Worm (Caenorhabditis elegans) whole organism, mixed stage, embryonic: ENCODE results near the gene F32E10.9.
"Not testable (repeated sequence)": the region's sequence is repeated elsewhere in the genome, so short reads cannot be mapped to it uniquely, and the experiment has no call there.

ENCODE experiments used
- M03D4.4 ChIP-seq: sonication (generic microtip); optimal IDR thresholded peaks from 2 replicates; lab custom pipeline; 2017; ENCODE audit warnings: mild to moderate bottlenecking, missing genetic modification characterization, missing compliant biosample characterization
- bed-3 ChIP-seq: fragments of 200-800 bp; sonication (Bioruptor generic); optimal IDR thresholded peaks from 3 replicates; lab custom pipeline; 2018; ENCODE audit warnings: mild to moderate bottlenecking, missing genetic modification characterization, moderate library complexity, missing compliant biosample characterization
- blmp-1 ChIP-seq: fragments of 150-350 bp; optimal IDR thresholded peaks from 2 replicates; lab custom pipeline; 2014; ENCODE audit warnings: missing biosample characterization, missing genetic modification characterization
- ceh-39 ChIP-seq: fragments of 150-350 bp; optimal IDR thresholded peaks from 2 replicates; lab custom pipeline; 2014; ENCODE audit warnings: missing biosample characterization, missing genetic modification characterization
- ceh-43 ChIP-seq: fragments of 200-800 bp; sonication (Bioruptor generic); optimal IDR thresholded peaks from 2 replicates; lab custom pipeline; 2018; ENCODE audit warnings: mild to moderate bottlenecking, missing genetic modification characterization, moderate library complexity, missing compliant biosample characterization
- ceh-83 ChIP-seq: fragments of 200-800 bp; sonication (Bioruptor generic); optimal IDR thresholded peaks from 2 replicates; lab custom pipeline; 2018; ENCODE audit warnings: mild to moderate bottlenecking, missing genetic modification characterization, missing compliant biosample characterization
- ces-1 ChIP-seq: fragments of 150-350 bp; optimal IDR thresholded peaks from 2 replicates; lab custom pipeline; 2014; ENCODE audit warnings: missing biosample characterization, missing genetic modification reagents, missing genetic modification characterization
- cnd-1 ChIP-seq: fragments of 200-800 bp; sonication (Bioruptor generic); optimal IDR thresholded peaks from 2 replicates; lab custom pipeline; 2018; ENCODE audit warnings: mild to moderate bottlenecking, missing genetic modification characterization, missing compliant biosample characterization
- drap-1 ChIP-seq: fragments of 200-800 bp; sonication (Bioruptor generic); optimal IDR thresholded peaks from 3 replicates; lab custom pipeline; 2018; ENCODE audit warnings: mild to moderate bottlenecking, missing genetic modification characterization, missing compliant biosample characterization
- elt-3 ChIP-seq: fragments of 150-350 bp; optimal IDR thresholded peaks from 2 replicates; lab custom pipeline; 2014; ENCODE audit warnings: missing biosample characterization, missing genetic modification characterization
- ham-2 ChIP-seq: fragments of 200-800 bp; sonication (Bioruptor generic); optimal IDR thresholded peaks from 2 replicates; lab custom pipeline; 2018; ENCODE audit warnings: mild to moderate bottlenecking, missing genetic modification characterization, missing compliant biosample characterization
- hlh-1 ChIP-seq: fragments of 150-350 bp; optimal IDR thresholded peaks from 2 replicates; lab custom pipeline; 2014; ENCODE audit warnings: missing biosample characterization, missing genetic modification reagents, missing genetic modification characterization
- lin-13 ChIP-seq: fragments of 150-350 bp; optimal IDR thresholded peaks from 2 replicates; lab custom pipeline; 2014; ENCODE audit warnings: missing biosample characterization, missing genetic modification characterization
- lin-32 ChIP-seq: fragments of 200-800 bp; sonication (Bioruptor generic); optimal IDR thresholded peaks from 2 replicates; lab custom pipeline; 2018; ENCODE audit warnings: mild to moderate bottlenecking, missing genetic modification characterization, missing compliant biosample characterization
- lsy-2 ChIP-seq: fragments of 150-350 bp; optimal IDR thresholded peaks from 2 replicates; lab custom pipeline; 2014; ENCODE audit warnings: missing biosample characterization, missing genetic modification characterization
- mab-5 ChIP-seq: fragments of 150-350 bp; optimal IDR thresholded peaks from 2 replicates; lab custom pipeline; 2014; ENCODE audit warnings: missing biosample characterization, missing genetic modification characterization
- mep-1 ChIP-seq: fragments of 150-350 bp; optimal IDR thresholded peaks from 2 replicates; lab custom pipeline; 2017; ENCODE audit warnings: missing biosample characterization, missing genetic modification reagents, missing genetic modification characterization, inconsistent platforms
- mls-2 ChIP-seq: sonication (generic microtip); optimal IDR thresholded peaks from 2 replicates; lab custom pipeline; 2016; ENCODE audit warnings: mild to moderate bottlenecking, missing genetic modification characterization, moderate library complexity, missing compliant biosample characterization
- nhr-12 ChIP-seq: fragments of 150-350 bp; optimal IDR thresholded peaks from 2 replicates; lab custom pipeline; 2014; ENCODE audit warnings: missing biosample characterization, missing genetic modification characterization
- nhr-237 ChIP-seq: fragments of 150-350 bp; optimal IDR thresholded peaks from 2 replicates; lab custom pipeline; 2014; ENCODE audit warnings: missing biosample characterization, missing genetic modification characterization
- nhr-28 ChIP-seq: fragments of 150-350 bp; optimal IDR thresholded peaks from 2 replicates; lab custom pipeline; 2014; ENCODE audit warnings: missing biosample characterization, missing genetic modification characterization
- nhr-76 ChIP-seq: sonication (generic microtip); optimal IDR thresholded peaks from 2 replicates; lab custom pipeline; 2017; ENCODE audit warnings: missing biosample characterization, missing genetic modification characterization
- pha-4 ChIP-seq: fragments of 150-350 bp; optimal IDR thresholded peaks from 2 replicates; lab custom pipeline; 2018; ENCODE audit warnings: missing biosample characterization, missing genetic modification reagents, missing genetic modification characterization
- sem-2 ChIP-seq: fragments of 200-800 bp; sonication (Bioruptor generic); optimal IDR thresholded peaks from 2 replicates; lab custom pipeline; 2018; ENCODE audit warnings: mild to moderate bottlenecking, missing genetic modification characterization, missing compliant biosample characterization
- snpc-4 ChIP-seq: fragments of 150-350 bp; optimal IDR thresholded peaks from 2 replicates; lab custom pipeline; 2014; ENCODE audit warnings: missing biosample characterization, missing genetic modification characterization
- sptf-1 ChIP-seq: sonication (generic microtip); optimal IDR thresholded peaks from 2 replicates; lab custom pipeline; 2017; ENCODE audit warnings: mild to moderate bottlenecking, missing genetic modification characterization, moderate library complexity, missing compliant biosample characterization
- tbx-8 ChIP-seq: fragments of 200-800 bp; sonication (Bioruptor generic); optimal IDR thresholded peaks from 2 replicates; lab custom pipeline; 2018; ENCODE audit warnings: mild to moderate bottlenecking, missing genetic modification characterization, moderate library complexity, missing compliant biosample characterization
- unc-120 ChIP-seq: sonication (generic microtip); optimal IDR thresholded peaks from 2 replicates; lab custom pipeline; 2017; ENCODE audit warnings: missing genetic modification characterization, missing compliant biosample characterization; ENCODE audit not compliant: poor library complexity, severe bottlenecking
- unc-62 ChIP-seq: fragments of 150-350 bp; optimal IDR thresholded peaks from 2 replicates; lab custom pipeline; 2014; ENCODE audit warnings: missing biosample characterization, missing genetic modification reagents, missing genetic modification characterization
- zip-8 ChIP-seq: fragments of 150-350 bp; optimal IDR thresholded peaks from 2 replicates; lab custom pipeline; 2014; ENCODE audit warnings: missing biosample characterization, missing genetic modification characterization
- ztf-11 ChIP-seq: fragments of 150-350 bp; optimal IDR thresholded peaks from 2 replicates; lab custom pipeline; 2014; ENCODE audit warnings: missing biosample characterization, missing genetic modification characterization

F32E10.9 gene

ce11 chrIV:7563850-7564249, at the start of gene F32E10.9:
Gene F32E10.9, minus strand, starts transcription at chrIV:7563950.
- not testable (repeated sequence) for TF ChIP-seq nhr-12; sptf-1 (tag; lab: Kevin White, UChicago); mab-5 (tag; lab: Kevin White, UChicago)

- TF ChIP-seq ces-1 (peak; percentile 85), tbx-8 (GFP tag; lab: Kevin White, UChicago) (no peak)
Measured at ce11 chrIV:7612523-7612922, 48.8 kb upstream of the F32E10.9 start.

- TF ChIP-seq sptf-1 (tag; lab: Kevin White, UChicago) (peak; percentile 1), cnd-1 (tag; lab: Kevin White, UChicago) (no peak), ces-1 (peak; percentile 53)
Measured at ce11 chrIV:7611396-7611795, 47.6 kb upstream of the F32E10.9 start.

ce11 chrIV:7608111-7608510, 44.4 kb upstream of the F32E10.9 start:
- TF ChIP-seq snpc-4 (tag; lab: Kevin White, UChicago) (no peak), ztf-11 (tag; lab: Kevin White, UChicago) (no peak), hlh-1 (no peak)

ce11 chrIV:7605413-7605812, 41.7 kb upstream of the F32E10.9 start:
- no peak for TF ChIP-seq blmp-1 (tag; lab: Kevin White, UChicago)
- TF ChIP-seq ces-1 = peak; percentile 79
- no peak for TF ChIP-seq sem-2 (GFP tag; lab: Kevin White, UChicago)
- TF ChIP-seq elt-3 (tag; lab: Kevin White, UChicago) = no peak
- no peak for TF ChIP-seq ceh-39 (tag; lab: Kevin White, UChicago)
- TF ChIP-seq nhr-12 = no peak

DNA sequence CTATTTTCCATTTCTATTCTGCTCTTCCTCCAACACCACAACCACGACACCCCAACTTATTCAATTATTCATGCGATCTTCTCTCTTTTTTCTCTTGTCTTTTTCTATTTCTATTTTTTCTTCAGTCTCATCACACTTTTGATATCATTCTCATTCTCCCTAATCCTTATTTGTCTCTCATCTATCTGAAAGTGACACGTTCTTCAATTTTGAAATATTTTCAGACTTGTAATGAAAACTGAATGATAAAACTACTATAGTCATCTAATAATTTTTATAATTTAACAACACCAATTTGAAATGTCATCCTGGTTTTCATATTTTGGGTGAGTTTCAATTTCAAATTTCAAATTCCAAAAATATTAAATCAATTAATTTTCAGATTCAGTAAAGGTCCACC, 24.9 kb upstream of the F32E10.9 start, which contains the start of gene cla-1:
cla-1 (plus strand) TSS at position 301 of the 400 bp plus-strand sequence.
- TF ChIP-seq ces-1 (peak; percentile 61), ztf-11 (tag; lab: Kevin White, UChicago) (no peak), hlh-1 (no peak)

DNA sequence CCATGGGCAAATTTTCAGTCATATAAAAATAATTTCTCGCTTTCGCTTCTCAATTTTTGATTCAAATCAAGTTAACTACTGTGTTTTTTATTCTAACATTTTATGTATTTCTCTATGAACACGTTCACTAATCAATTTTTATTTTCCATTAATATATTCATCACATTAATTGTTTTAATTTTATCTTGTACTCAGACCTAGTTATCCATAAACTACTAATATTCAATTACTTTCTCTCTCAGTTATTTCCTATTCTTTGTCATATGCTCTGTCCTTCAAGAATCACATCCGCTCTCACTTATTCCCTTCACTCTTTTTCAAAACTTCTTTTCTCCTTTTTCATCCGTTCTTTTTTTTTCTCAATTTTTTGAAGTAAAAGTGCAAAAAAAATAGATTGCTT, 23.2 kb upstream of the F32E10.9 start:
- peak; percentile 62 for TF ChIP-seq ces-1
- TF ChIP-seq unc-62 (GFP tag; lab: Kevin White, UChicago) = no peak
- TF ChIP-seq nhr-76 (tag; lab: Kevin White, UChicago) = no peak

ce11 chrIV:7585273-7585882, 21.6 kb upstream of the F32E10.9 start:
- TF ChIP-seq ces-1 = peak; percentile 85
- TF ChIP-seq snpc-4 (tag; lab: Kevin White, UChicago) = no peak

ce11 chrIV:7580062-7580614, 16.4 kb upstream of the F32E10.9 start, which contains the start of the genes cec-5 and nol-10:
Gene cec-5, minus strand, starts transcription at chrIV:7580112.
Gene nol-10, plus strand, starts transcription at chrIV:7580597.
- TF ChIP-seq mep-1 (tag; lab: Kevin White, UChicago) (peak; percentile 87), ham-2 (GFP tag; lab: Kevin White, UChicago) (peak; percentile 73), nhr-12 (peak; percentile 24), unc-62 (GFP tag; lab: Kevin White, UChicago) (peak; percentile 15), sptf-1 (tag; lab: Kevin White, UChicago) (peak; percentile 49), hlh-1 (peak; percentile 24), lsy-2 (peak; percentile 58), pha-4 (tag; lab: Kevin White, UChicago) (peak; percentile 92), zip-8 (no peak), lin-32 (GFP tag; lab: Kevin White, UChicago) (no peak), tbx-8 (GFP tag; lab: Kevin White, UChicago) (no peak), unc-120 (peak; percentile 84), nhr-28 (tag; lab: Kevin White, UChicago) (no peak), lin-13 (tag; lab: Kevin White, UChicago) (peak; percentile 57), M03D4.4 (tag; lab: Kevin White, UChicago) (peak; percentile 23), elt-3 (tag; lab: Kevin White, UChicago) (no peak), cnd-1 (tag; lab: Kevin White, UChicago) (no peak), blmp-1 (tag; lab: Kevin White, UChicago) (no peak), ces-1 (peak; percentile 95), nhr-237 (peak; percentile 88), sem-2 (GFP tag; lab: Kevin White, UChicago) (no peak), nhr-76 (tag; lab: Kevin White, UChicago) (no peak), mls-2 (tag; lab: Kevin White, UChicago) (peak; percentile 57), snpc-4 (tag; lab: Kevin White, UChicago) (no peak), drap-1 (no peak), mab-5 (tag; lab: Kevin White, UChicago) (no peak), ceh-43 (no peak), bed-3 (GFP tag; lab: Kevin White, UChicago) (no peak), ceh-83 (GFP tag; lab: Kevin White, UChicago) (no peak)
